Worm (Caenorhabditis elegans) whole organism, L2 larva: Measurements from ENCODE around the gene T25B9.1.

Experiments used
- F13H6.1 ChIP-seq: sonication (generic microtip); optimal IDR thresholded peaks from 2 replicates; lab custom pipeline; 2016; ENCODE audit warnings: missing genetic modification characterization, missing compliant biosample characterization
- R02D3.7 ChIP-seq: fragments of 150-350 bp; optimal IDR thresholded peaks from 2 replicates; lab custom pipeline; 2014; ENCODE audit warnings: missing biosample characterization, missing genetic modification characterization
- Y55F3AM.14 ChIP-seq: fragments of 200-800 bp; sonication (Bioruptor generic); optimal IDR thresholded peaks from 2 replicates; lab custom pipeline; 2018; ENCODE audit warnings: mild to moderate bottlenecking, missing genetic modification characterization, missing compliant biosample characterization
- aly-2 ChIP-seq: fragments of 150-350 bp; optimal IDR thresholded peaks from 2 replicates; lab custom pipeline; 2014; ENCODE audit warnings: missing biosample characterization, missing genetic modification characterization
- blmp-1 ChIP-seq: sonication (generic microtip); optimal IDR thresholded peaks from 2 replicates; lab custom pipeline; 2017; ENCODE audit warnings: missing genetic modification characterization, mild to moderate bottlenecking, missing compliant biosample characterization, antibody characterized with exemption, moderate library complexity; ENCODE audit not compliant: insufficient read depth
- ceh-16 ChIP-seq: fragments of 150-350 bp; optimal IDR thresholded peaks from 2 replicates; lab custom pipeline; 2014; ENCODE audit warnings: missing biosample characterization, missing genetic modification characterization
- ceh-82 ChIP-seq: fragments of 150-350 bp; optimal IDR thresholded peaks from 2 replicates; lab custom pipeline; 2014; ENCODE audit warnings: missing biosample characterization, missing genetic modification characterization
- dmd-4 ChIP-seq: sonication (generic microtip); optimal IDR thresholded peaks from 2 replicates; lab custom pipeline; 2017; ENCODE audit warnings: missing biosample characterization, missing genetic modification characterization
- elt-1 ChIP-seq: fragments of 150-350 bp; optimal IDR thresholded peaks from 2 replicates; lab custom pipeline; 2014; ENCODE audit warnings: missing biosample characterization, missing genetic modification characterization
- elt-3 ChIP-seq: sonication (generic microtip); optimal IDR thresholded peaks from 2 replicates; lab custom pipeline; 2017; ENCODE audit warnings: missing biosample characterization, missing genetic modification characterization
- gmeb-1 ChIP-seq: fragments of 150-350 bp; optimal IDR thresholded peaks from 2 replicates; lab custom pipeline; 2014; ENCODE audit warnings: missing biosample characterization, missing genetic modification characterization
- lin-11 ChIP-seq: fragments of 150-350 bp; sonication (generic microtip); optimal IDR thresholded peaks from 2 replicates; lab custom pipeline; 2014; ENCODE audit warnings: missing biosample characterization, missing genetic modification characterization, inconsistent platforms, mixed read lengths
- lin-13 ChIP-seq: fragments of 150-350 bp; optimal IDR thresholded peaks from 2 replicates; lab custom pipeline; 2014; ENCODE audit warnings: missing biosample characterization, missing genetic modification reagents, missing genetic modification characterization
- lin-39 ChIP-seq: fragments of 150-350 bp; optimal IDR thresholded peaks from 2 replicates; lab custom pipeline; 2014; ENCODE audit warnings: missing biosample characterization, missing genetic modification reagents, missing genetic modification characterization
- lsy-2 ChIP-seq, 2 experiments: fragments of 150-350 bp in 1 of 2; sonication (generic microtip) in 1 of 2; optimal IDR thresholded peaks; 2 replicates each; lab custom pipeline; 2014 to 2017; ENCODE audit warnings: missing biosample characterization in 2 of 2, missing genetic modification characterization in 2 of 2
- mab-5 ChIP-seq: fragments of 150-350 bp; optimal IDR thresholded peaks from 2 replicates; lab custom pipeline; 2014; ENCODE audit warnings: missing biosample characterization, missing genetic modification characterization
- nhr-11 ChIP-seq: fragments of 150-350 bp; optimal IDR thresholded peaks from 2 replicates; lab custom pipeline; 2014; ENCODE audit warnings: missing biosample characterization, missing genetic modification characterization
- nhr-129 ChIP-seq: fragments of 150-350 bp; optimal IDR thresholded peaks from 2 replicates; lab custom pipeline; 2014; ENCODE audit warnings: missing biosample characterization, missing genetic modification characterization
- nhr-21 ChIP-seq: fragments of 150-350 bp; optimal IDR thresholded peaks from 2 replicates; lab custom pipeline; 2014; ENCODE audit warnings: missing biosample characterization, missing genetic modification characterization
- nhr-6 ChIP-seq: fragments of 150-350 bp; optimal IDR thresholded peaks from 2 replicates; lab custom pipeline; 2014; ENCODE audit warnings: missing biosample characterization, missing genetic modification characterization
- sem-4 ChIP-seq: fragments of 150-350 bp; optimal IDR thresholded peaks from 2 replicates; lab custom pipeline; 2014; ENCODE audit warnings: missing biosample characterization, missing genetic modification reagents, missing genetic modification characterization
- skn-1 ChIP-seq: sonication (generic microtip); optimal IDR thresholded peaks from 2 replicates; lab custom pipeline; 2017; ENCODE audit warnings: missing biosample characterization, missing genetic modification characterization
- snpc-4 ChIP-seq: fragments of 150-350 bp; optimal IDR thresholded peaks from 2 replicates; lab custom pipeline; 2014; ENCODE audit warnings: missing biosample characterization, missing genetic modification characterization
- unc-55 ChIP-seq: fragments of 150-350 bp; sonication (generic microtip); optimal IDR thresholded peaks from 3 replicates; lab custom pipeline; 2014; ENCODE audit warnings: missing biosample characterization, missing genetic modification reagents, missing genetic modification characterization
- unc-62 ChIP-seq: fragments of 150-350 bp; optimal IDR thresholded peaks from 2 replicates; lab custom pipeline; 2014; ENCODE audit warnings: missing biosample characterization, missing genetic modification reagents, missing genetic modification characterization
- zag-1 ChIP-seq: fragments of 150-350 bp; optimal IDR thresholded peaks from 2 replicates; lab custom pipeline; 2014; ENCODE audit warnings: missing biosample characterization, missing genetic modification characterization
- ztf-1 ChIP-seq: fragments of 200-800 bp; sonication (Bioruptor generic); conservative IDR thresholded peaks from 2 replicates; pipeline ENCODE4 v1.3.6; 2022; ENCODE audit warnings: missing genetic modification characterization, missing compliant biosample characterization
- ztf-11 ChIP-seq: sonication (generic microtip); optimal IDR thresholded peaks from 2 replicates; lab custom pipeline; 2017; ENCODE audit warnings: missing biosample characterization, missing genetic modification characterization
- ztf-4 ChIP-seq: fragments of 150-350 bp; optimal IDR thresholded peaks from 2 replicates; lab custom pipeline; 2014; ENCODE audit warnings: missing biosample characterization, missing genetic modification characterization

Gene T25B9.1

DNA sequence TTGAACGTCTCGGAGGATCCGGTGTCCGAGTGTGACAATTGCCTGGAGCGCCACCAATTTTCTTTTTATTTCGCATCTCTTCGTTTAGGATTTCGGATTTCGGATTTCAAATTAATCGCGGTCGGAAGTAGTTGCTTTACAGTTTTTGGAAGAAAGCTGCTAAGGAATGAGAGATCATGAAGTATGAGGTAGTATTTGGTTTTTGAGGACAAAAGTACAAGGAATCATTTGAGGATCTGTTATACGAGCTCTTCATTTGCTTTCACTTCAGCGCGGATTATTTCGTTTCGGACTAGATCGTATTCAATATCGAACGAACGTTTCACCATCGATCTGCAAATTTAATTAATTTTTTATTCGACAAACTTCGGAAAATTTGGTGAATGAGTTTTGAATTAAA, 50.3 kb downstream of the T25B9.1 start, which contains the start of gene R102.11:
R102.11 (minus strand) TSS at position 101 of the 400 bp plus-strand sequence.
- TF ChIP-seq lin-13 (GFP tag; lab: Kevin White, UChicago) (no peak), mab-5 (no peak), lin-11 (tag; lab: Kevin White, UChicago) (no peak), Y55F3AM.14 (GFP tag; lab: Kevin White, UChicago) (no peak), blmp-1 (tag; lab: Kevin White, UChicago) (no peak), nhr-6 (tag; lab: Kevin White, UChicago) (no peak), nhr-129 (tag; lab: Kevin White, UChicago) (no peak), elt-1 (tag; lab: Kevin White, UChicago) (no peak), ceh-82 (tag; lab: Kevin White, UChicago) (no peak), lsy-2 (tag; optimal IDR thresholded peaks at IDR 0.05; lab: Kevin White, UChicago) (no peak), aly-2 (tag; lab: Kevin White, UChicago) (no peak), nhr-11 (no peak), sem-4 (tag; lab: Kevin White, UChicago) (no peak)
- TF ChIP-seq, all 48 proteins: peak for 0

DNA sequence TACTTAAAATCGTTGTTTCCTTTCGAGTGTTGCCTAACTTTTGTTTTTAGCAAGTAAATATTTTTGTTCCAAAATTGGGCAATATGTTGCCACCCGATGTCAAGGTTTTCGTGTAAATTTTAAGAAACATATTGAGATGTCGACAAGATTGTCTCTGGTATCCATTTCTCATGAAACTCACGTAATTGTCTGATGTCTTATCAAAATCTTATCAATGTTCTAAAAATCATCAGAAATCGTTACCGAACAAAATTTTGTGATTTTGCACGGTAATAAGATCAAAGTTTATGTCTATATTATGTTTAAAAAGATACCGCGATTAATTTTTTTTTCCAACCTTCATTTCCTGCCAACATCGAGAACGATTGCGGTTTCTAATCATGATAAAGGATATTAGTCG, 50.9 kb downstream of the T25B9.1 start:
- TF ChIP-seq ztf-4 (tag; lab: Kevin White, UChicago) (no peak), unc-55 (GFP tag; lab: Kevin White, UChicago) (no peak), dmd-4 (no peak), unc-62 (GFP tag; lab: Kevin White, UChicago) (no peak), skn-1 (no peak), sem-4 (tag; lab: Kevin White, UChicago) (no peak), aly-2 (tag; lab: Kevin White, UChicago) (no peak), nhr-21 (no peak), lin-11 (tag; lab: Kevin White, UChicago) (no peak)

- TF ChIP-seq nhr-11 (no peak), ztf-1 (no peak), ceh-16 (tag; lab: Kevin White, UChicago) (no peak), ztf-4 (tag; lab: Kevin White, UChicago) (no peak), nhr-129 (tag; lab: Kevin White, UChicago) (no peak), zag-1 (tag; lab: Kevin White, UChicago) (no peak), gmeb-1 (tag; lab: Kevin White, UChicago) (no peak), ztf-11 (tag; lab: Kevin White, UChicago) (no peak), elt-3 (tag; lab: Kevin White, UChicago) (no peak), elt-1 (tag; lab: Kevin White, UChicago) (no peak), lin-39 (tag; lab: Kevin White, UChicago) (no peak), F13H6.1 (tag; lab: Kevin White, UChicago) (no peak), snpc-4 (tag; lab: Kevin White, UChicago) (no peak), R02D3.7 (tag; lab: Kevin White, UChicago) (no peak), lsy-2 (tag; optimal IDR thresholded peaks at IDR 0.05; lab: Kevin White, UChicago) (no peak)
Measured at ce11 chrIV:10698486-10698885, 51.5 kb downstream of the T25B9.1 start.
